Worm (Caenorhabditis elegans): ENCODE results near the gene F19B2.5.

- TF ChIP-seq snpc-4 (tag; optimal IDR thresholded peaks at IDR 0.05) (no peak), elt-3 (tag; optimal IDR thresholded peaks at IDR 0.05) (no peak)
These were observed 39.6 kb downstream of the F19B2.5 start for ce11 chrV:20124393-20124792.
